Worm (Caenorhabditis elegans): ENCODE results near the gene ZK632.10.
A peak's percentile ranks its signal among the peaks of the same experiment; 100 is the strongest.

ZK632.10 gene

DNA sequence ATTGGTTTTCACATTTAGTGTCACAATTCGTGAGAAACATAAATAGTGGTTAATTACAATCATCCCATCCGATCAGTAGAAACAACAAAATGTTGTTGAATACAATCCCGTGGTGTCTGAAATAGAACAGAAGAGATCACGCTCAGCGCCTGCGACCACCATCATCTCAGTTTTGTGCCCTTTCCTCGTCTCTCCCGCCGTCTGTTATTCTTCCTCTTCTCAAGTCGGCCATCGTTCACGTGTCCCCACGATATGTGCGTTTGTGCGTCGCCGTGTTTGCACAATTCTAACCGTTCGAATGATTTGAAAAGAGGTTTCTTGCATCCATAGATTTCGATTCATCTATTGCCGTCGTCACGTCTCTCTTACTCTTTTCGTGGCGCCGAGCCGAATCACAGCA lies 8.8 kb downstream of the ZK632.10 start, which contains the start of gene panl-3 (continued):
- TF ChIP-seq athp-1 (tag; optimal IDR thresholded peaks at IDR 0.05) (no peak), dox-1 (GFP tag; IDR thresholded peaks at IDR 0.05) (0 out of 2 replicates have a peak, but pooled peaks have one; percentile 26), somi-1 (GFP tag; optimal IDR thresholded peaks at IDR 0.05) (peak; percentile 36), attf-6 (GFP tag; IDR thresholded peaks at IDR 0.05) (no peak), atf-7 (tag; optimal IDR thresholded peaks at IDR 0.05) (no peak), unc-130 (GFP tag; optimal IDR thresholded peaks at IDR 0.05) (no peak), ccch-3 (GFP tag; optimal IDR thresholded peaks at IDR 0.05) (no peak), chd-7 (tag; optimal IDR thresholded peaks at IDR 0.05) (peak; percentile 52), nhr-27 (tag; optimal IDR thresholded peaks at IDR 0.05) (no peak), F39B2.1 (GFP tag; IDR thresholded peaks at IDR 0.05) (no peak), zfh-2 (GFP tag; conservative IDR thresholded peaks at IDR 0.05) (peak; percentile 83), B0336.3 (GFP tag; IDR thresholded peaks at IDR 0.05) (no peak; the same call in 1 of the 2 replicates), pbrm-1 (GFP tag; IDR thresholded peaks at IDR 0.05) (0 out of 2 replicates have a peak, but pooled peaks have one; percentile 12), B0261.1 (tag; optimal IDR thresholded peaks at IDR 0.05) (no peak), tbp1 (GFP tag; optimal IDR thresholded peaks at IDR 0.05) (no peak), hmg-1.2 (GFP tag; IDR thresholded peaks at IDR 0.05) (peak; percentile 46; the same call in 1 of the 2 replicates), bed-2 (GFP tag; IDR thresholded peaks at IDR 0.05) (no peak), attf-3 (GFP tag; conservative IDR thresholded peaks at IDR 0.05) (no peak), nfya-1 (tag; optimal IDR thresholded peaks at IDR 0.05; ENCODE audit: borderline replicate concordance, insufficient read depth) (no peak), lin-26 (GFP tag; IDR thresholded peaks at IDR 0.05) (no peak), snpc-1.3 (tag; optimal IDR thresholded peaks at IDR 0.05; ENCODE audit: insufficient read depth) (no peak), ztf-26 (tag; optimal IDR thresholded peaks at IDR 0.05) (peak; percentile 4), C06A6.2 (GFP tag; conservative IDR thresholded peaks at IDR 0.05) (no peak), fkh-3 (tag; optimal IDR thresholded peaks at IDR 0.05) (no peak), sdz-38 (tag; optimal IDR thresholded peaks at IDR 0.05) (no peak), lag-1 (GFP tag; IDR thresholded peaks at IDR 0.05) (no peak), attf-5 (GFP tag; optimal IDR thresholded peaks at IDR 0.05) (peak; percentile 88), F22D6.2 (tag; optimal IDR thresholded peaks at IDR 0.05) (no peak), efl-1 (GFP tag; optimal IDR thresholded peaks at IDR 0.05) (no peak), ceh-58 (GFP tag; IDR thresholded peaks at IDR 0.05) (no peak), ceh-91 (GFP tag; IDR thresholded peaks at IDR 0.05) (no peak), ekl-4 (GFP tag; IDR thresholded peaks at IDR 0.05) (no peak; the same call in 1 of the 2 replicates), B0035.1 (tag; optimal IDR thresholded peaks at IDR 0.05) (no peak), ama-1 (optimal IDR thresholded peaks at IDR 0.05) (peak; percentile 22), ama-1 (GFP tag; optimal IDR thresholded peaks at IDR 0.05) (no peak), nhr-120 (GFP tag; IDR thresholded peaks at IDR 0.05) (no peak), dpff-1 (tag; optimal IDR thresholded peaks at IDR 0.05) (no peak), him-1 (tag; optimal IDR thresholded peaks at IDR 0.05) (no peak), T26A5.8 (tag; optimal IDR thresholded peaks at IDR 0.05) (no peak), hlh-12 (tag; optimal IDR thresholded peaks at IDR 0.05) (no peak), xnd-1 (tag; optimal IDR thresholded peaks at IDR 0.05) (no peak), T07F8.4 (tag; optimal IDR thresholded peaks at IDR 0.05) (no peak), bed-1 (GFP tag; IDR thresholded peaks at IDR 0.05) (no peak), egl-18 (GFP tag; IDR thresholded peaks at IDR 0.05) (no peak), K11D2.4 (GFP tag; IDR thresholded peaks at IDR 0.05) (no peak), ztf-18 (tag; optimal IDR thresholded peaks at IDR 0.05) (peak; percentile 31), hlh-26 (GFP tag; conservative IDR thresholded peaks at IDR 0.05) (no peak), nhr-179 (tag; optimal IDR thresholded peaks at IDR 0.05) (no peak), madf-6 (GFP tag; IDR thresholded peaks at IDR 0.05) (no peak; the same call in 1 of the 2 replicates), cebp-1 (GFP tag; IDR thresholded peaks at IDR 0.05) (peak; percentile 47; the same call in 1 of the 2 replicates), cebp-1 (tag; optimal IDR thresholded peaks at IDR 0.05) (peak; percentile 64)

Measured in whole organism, young adult.